Fruit fly (Drosophila melanogaster) Kc167 (cell line): Measurements from ENCODE around the gene woc.

Experiments
- h ChIP-seq: fragments of >200 bp; optimal IDR thresholded peaks from 3 replicates; lab custom pipeline; 2018; ENCODE audit warnings: missing external identifiers
- insv ChIP-seq: fragments of >200 bp; optimal IDR thresholded peaks from 3 replicates; lab custom pipeline; 2018; ENCODE audit warnings: missing external identifiers
- ttk ChIP-seq: sonication (Bioruptor generic); optimal IDR thresholded peaks from 2 replicates; lab custom pipeline; 2017; ENCODE audit warnings: missing external identifiers

DNA sequence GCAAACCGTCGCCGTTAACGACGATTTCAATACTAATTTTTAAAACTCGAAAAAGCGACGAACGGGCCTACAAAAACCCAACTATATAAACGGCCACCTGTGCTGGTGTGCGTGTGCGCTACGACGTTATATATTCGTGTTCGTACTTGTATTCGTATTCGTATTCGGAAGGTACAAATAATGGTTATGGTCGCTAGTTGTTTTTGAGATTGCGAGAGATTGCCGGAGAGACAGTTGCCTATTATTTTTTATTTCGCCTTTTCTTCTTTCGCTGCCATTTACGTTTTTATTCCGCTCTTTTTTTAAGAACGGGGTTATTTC is 17.9 kb upstream of the woc start:
- TF ChIP-seq ttk (lab: Kevin White, UChicago), result no peak
- no peak for TF ChIP-seq h (lab: Kevin White, UChicago)
- no peak for TF ChIP-seq insv (lab: Kevin White, UChicago)
